Fruit fly (Drosophila melanogaster) Kc167 (cell line): ENCODE data around the gene CG5180.

Experiments used
- Myc ChIP-seq: fragments of >200 bp; optimal IDR thresholded peaks from 2 replicates; lab custom pipeline; 2017; ENCODE audit warnings: missing external identifiers
- Sin3A ChIP-seq: fragments of >200 bp; optimal IDR thresholded peaks from 2 replicates; lab custom pipeline; 2018; ENCODE audit warnings: missing external identifiers
- h ChIP-seq: fragments of >200 bp; optimal IDR thresholded peaks from 3 replicates; lab custom pipeline; 2018; ENCODE audit warnings: missing external identifiers
- insv ChIP-seq: fragments of >200 bp; optimal IDR thresholded peaks from 3 replicates; lab custom pipeline; 2018; ENCODE audit warnings: missing external identifiers
- psq ChIP-seq: fragments of >200 bp; optimal IDR thresholded peaks from 2 replicates; lab custom pipeline; 2017; ENCODE audit warnings: missing external identifiers
- ttk ChIP-seq: sonication (Bioruptor generic); optimal IDR thresholded peaks from 2 replicates; lab custom pipeline; 2017; ENCODE audit warnings: missing external identifiers

CG5180 gene

DNA sequence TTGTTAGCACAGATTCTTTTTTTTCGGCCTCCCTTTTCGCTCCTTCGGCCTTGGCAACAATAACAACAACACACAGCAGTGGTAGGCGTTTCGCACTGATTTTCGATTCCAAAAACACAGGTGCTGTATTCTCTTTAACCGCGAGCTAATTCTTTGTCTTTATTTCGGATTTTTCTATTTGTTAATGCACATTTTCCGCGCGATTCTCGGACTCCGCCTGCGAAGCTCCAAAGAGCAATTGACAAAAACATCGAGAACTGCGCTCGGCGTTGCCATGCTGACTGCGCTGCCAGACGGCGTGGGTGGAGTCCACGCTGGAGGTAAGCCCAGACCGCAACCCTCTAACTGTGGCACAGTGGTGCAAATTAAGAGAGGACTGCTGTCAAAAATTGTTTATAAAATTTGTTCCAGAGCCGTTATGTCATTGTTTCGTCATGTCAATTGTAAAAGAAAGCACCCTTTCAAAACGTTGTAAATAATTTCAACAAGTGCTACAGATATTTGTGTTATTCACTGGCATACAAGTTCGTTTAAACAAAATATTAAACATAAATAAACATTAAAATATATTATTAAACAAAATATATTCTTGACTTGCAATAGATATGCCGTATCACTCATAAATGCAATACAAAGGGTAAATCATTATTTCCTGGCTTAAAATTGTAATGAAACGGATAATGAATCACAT, at the start of gene CG5180, which contains the start of gene DPCoAC:
CG5180 (plus strand) TSS at position 516 of the 691 bp plus-strand sequence.
DPCoAC (minus strand) TSS at position 253 of the 691 bp plus-strand sequence.
- TF ChIP-seq Sin3A (lab: Kevin White, UChicago) (no peak), h (lab: Kevin White, UChicago) (no peak), insv (lab: Kevin White, UChicago) (no peak), ttk (lab: Kevin White, UChicago) (no peak), Myc (no peak), psq (no peak)

dm6 chr3R:20509377-20509776, 48.4 kb upstream of the CG5180 start:
- TF ChIP-seq Sin3A (lab: Kevin White, UChicago) (no peak), insv (lab: Kevin White, UChicago) (no peak), ttk (lab: Kevin White, UChicago) (no peak), psq (no peak), h (lab: Kevin White, UChicago) (no peak), Myc (no peak)

DNA sequence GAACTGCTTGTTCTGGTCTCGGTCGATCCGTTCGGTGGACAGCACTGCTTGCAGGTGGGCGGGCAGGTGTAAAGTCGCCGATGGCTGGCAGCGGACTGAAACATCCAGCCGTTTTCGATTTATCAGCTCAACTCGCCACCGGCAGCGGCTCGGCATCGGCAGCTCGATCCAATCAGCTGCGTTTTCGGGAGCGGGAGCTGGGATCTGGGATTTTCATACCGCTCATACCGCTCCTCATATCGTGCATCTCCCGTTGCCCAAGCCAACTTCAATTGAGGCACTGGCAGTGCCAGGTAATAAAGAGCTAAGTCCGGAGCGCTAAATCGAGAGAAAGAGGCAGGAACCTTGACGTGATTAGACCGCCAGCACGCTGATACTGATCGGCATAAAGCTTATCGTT, 45.4 kb upstream of the CG5180 start, which contains the start of gene MFS9:
MFS9 (minus strand) TSS at position 101 of the 400 bp plus-strand sequence.
- no peak for TF ChIP-seq ttk (lab: Kevin White, UChicago)
- TF ChIP-seq h (lab: Kevin White, UChicago) = no peak
- no peak for TF ChIP-seq Myc
- no peak for TF ChIP-seq Sin3A (lab: Kevin White, UChicago)
- no peak for TF ChIP-seq insv (lab: Kevin White, UChicago)
- TF ChIP-seq psq = no peak

DNA sequence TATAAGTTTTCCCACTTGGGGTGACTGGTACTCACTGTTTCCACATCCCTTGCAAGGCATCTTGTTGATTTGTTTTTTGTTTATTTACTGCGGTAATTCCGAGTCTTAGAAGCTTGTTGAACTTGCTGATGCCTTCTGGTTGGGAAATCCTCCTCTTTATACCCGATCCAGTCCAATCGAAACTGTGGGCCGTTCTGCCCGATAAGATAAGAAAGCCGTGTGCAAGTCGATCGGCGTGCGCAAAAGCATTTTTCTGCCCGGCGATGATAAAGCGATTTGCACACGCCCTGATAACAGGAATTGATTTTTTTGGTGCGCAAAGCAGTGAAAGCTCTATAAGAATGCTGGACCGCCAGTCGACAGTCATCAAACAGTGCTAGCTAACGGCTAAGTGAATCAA, 23.2 kb upstream of the CG5180 start, which contains the start of the genes MtnE and MtnD:
MtnE (minus strand) TSS at position 130 of the 400 bp plus-strand sequence.
MtnD (plus strand) TSS at position 388 of the 400 bp plus-strand sequence.
- TF ChIP-seq Myc (no peak), Sin3A (lab: Kevin White, UChicago) (no peak), ttk (lab: Kevin White, UChicago) (no peak), insv (lab: Kevin White, UChicago) (no peak), psq (no peak), h (lab: Kevin White, UChicago) (no peak)

DNA sequence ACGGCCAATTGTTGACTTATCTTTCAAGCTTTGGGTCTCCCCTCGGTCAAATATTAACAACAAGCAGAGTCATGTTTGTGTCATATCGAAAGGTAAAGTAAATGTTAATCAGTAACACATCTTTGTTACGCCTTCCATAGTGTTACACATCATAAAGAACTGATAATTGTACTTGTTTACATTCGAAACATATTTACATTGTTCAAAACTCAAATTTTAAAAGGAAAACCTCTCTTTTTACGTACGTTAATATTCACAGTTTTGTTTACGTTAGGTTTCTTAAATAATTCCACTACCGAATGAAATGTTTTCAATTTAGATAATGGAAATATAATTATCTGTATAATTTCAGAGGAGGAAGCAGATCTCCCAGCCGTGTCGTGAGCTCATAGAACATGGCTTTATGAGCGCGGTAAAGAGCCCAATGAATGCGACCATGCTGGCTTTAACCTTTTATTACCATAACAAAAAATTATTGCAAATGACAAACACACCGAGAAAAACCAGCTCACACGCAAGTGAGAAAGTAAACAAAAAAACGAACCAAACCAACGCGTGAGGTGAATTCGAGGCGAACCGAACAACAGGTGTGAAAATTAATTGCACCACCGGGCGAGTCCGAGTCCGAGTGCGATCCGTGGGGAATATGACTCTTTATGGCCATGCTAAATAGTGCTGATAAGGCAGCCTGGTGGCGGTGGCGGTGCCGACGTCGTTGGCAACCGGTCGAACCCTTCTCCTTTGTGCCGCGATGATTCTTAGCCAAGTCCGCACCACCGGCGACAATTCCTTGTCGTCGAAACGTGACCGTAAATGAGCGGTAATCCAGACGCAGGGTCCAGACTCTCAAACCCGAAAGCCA, 15.2 kb upstream of the CG5180 start:
- TF ChIP-seq Myc = no peak
- no peak for TF ChIP-seq h (lab: Kevin White, UChicago)
- TF ChIP-seq psq = no peak
- no peak for TF ChIP-seq ttk (lab: Kevin White, UChicago)
- no peak for TF ChIP-seq insv (lab: Kevin White, UChicago)
- TF ChIP-seq Sin3A (lab: Kevin White, UChicago) = no peak

DNA sequence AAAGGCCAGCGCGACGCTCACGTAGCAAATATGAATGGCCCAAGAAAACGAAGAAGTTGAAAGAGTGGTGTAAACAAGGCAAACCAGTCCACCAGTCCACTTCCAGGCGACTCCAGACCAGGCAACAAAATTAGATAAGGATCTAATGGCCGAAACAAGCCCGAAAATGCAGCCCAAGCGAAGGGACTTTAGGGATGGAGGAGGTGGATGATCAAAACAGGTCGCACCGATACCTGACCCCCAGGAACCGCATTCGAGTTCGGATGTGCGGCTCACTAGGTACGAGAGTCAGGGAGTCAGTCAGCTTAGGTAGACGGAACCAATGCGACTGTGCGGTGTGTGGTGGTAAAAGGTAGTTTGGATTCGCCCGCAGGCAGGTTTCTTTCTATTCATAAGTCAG, 14.5 kb upstream of the CG5180 start:
- TF ChIP-seq h (lab: Kevin White, UChicago) = no peak
- no peak for TF ChIP-seq ttk (lab: Kevin White, UChicago)
- TF ChIP-seq psq = no peak
- TF ChIP-seq insv (lab: Kevin White, UChicago) = no peak
- TF ChIP-seq Sin3A (lab: Kevin White, UChicago) = no peak
- TF ChIP-seq Myc = no peak

DNA sequence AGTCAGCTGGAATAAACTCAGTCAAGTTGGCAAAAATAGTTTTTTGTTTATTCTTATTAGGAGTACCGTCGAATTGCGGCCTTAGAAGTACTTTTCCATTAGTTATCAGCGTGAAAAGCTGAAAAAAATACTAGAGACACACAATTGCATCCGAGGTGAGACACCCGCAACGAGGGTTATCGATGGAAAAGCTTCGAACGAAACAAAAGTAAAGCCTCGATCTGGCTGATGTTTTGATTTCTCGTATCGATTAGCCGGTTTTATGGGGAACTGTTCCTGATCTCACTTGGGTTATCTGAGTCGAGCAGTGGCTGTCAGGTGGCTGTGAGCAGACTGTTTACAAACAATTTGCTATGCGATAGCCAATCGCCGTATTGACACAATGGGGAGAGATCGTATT, 14.0 kb upstream of the CG5180 start:
- TF ChIP-seq h (lab: Kevin White, UChicago) = no peak
- TF ChIP-seq Myc = no peak
- no peak for TF ChIP-seq ttk (lab: Kevin White, UChicago)
- no peak for TF ChIP-seq insv (lab: Kevin White, UChicago)

- TF ChIP-seq h (lab: Kevin White, UChicago) (no peak), Sin3A (lab: Kevin White, UChicago) (no peak), insv (lab: Kevin White, UChicago) (no peak), psq (no peak), Myc (no peak), ttk (lab: Kevin White, UChicago) (no peak)
Observed at dm6 chr3R:20544952-20545351, 12.8 kb upstream of the CG5180 start.

DNA sequence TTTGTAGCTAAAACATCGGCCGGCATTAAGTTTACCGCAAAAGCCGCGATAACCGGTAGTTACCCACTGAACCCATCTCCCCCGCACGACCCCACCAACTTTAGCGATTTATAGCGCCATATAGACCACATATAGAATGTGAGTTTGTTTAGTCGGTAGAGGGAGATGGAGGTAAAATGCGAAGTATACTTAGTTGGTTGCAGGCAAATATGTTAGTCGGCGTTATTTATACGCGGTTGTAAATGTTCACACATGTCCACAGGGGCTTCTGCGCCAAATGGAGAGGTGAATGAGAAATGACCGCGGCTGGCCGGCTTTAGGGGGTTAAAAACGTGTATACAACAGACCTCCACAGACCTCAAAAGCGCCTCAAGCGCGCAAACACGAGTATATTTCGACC, 12.1 kb upstream of the CG5180 start:
- no peak for TF ChIP-seq insv (lab: Kevin White, UChicago)
- TF ChIP-seq psq = no peak
- TF ChIP-seq Myc = no peak
- no peak for TF ChIP-seq ttk (lab: Kevin White, UChicago)
- no peak for TF ChIP-seq h (lab: Kevin White, UChicago)
- TF ChIP-seq Sin3A (lab: Kevin White, UChicago) = no peak

DNA sequence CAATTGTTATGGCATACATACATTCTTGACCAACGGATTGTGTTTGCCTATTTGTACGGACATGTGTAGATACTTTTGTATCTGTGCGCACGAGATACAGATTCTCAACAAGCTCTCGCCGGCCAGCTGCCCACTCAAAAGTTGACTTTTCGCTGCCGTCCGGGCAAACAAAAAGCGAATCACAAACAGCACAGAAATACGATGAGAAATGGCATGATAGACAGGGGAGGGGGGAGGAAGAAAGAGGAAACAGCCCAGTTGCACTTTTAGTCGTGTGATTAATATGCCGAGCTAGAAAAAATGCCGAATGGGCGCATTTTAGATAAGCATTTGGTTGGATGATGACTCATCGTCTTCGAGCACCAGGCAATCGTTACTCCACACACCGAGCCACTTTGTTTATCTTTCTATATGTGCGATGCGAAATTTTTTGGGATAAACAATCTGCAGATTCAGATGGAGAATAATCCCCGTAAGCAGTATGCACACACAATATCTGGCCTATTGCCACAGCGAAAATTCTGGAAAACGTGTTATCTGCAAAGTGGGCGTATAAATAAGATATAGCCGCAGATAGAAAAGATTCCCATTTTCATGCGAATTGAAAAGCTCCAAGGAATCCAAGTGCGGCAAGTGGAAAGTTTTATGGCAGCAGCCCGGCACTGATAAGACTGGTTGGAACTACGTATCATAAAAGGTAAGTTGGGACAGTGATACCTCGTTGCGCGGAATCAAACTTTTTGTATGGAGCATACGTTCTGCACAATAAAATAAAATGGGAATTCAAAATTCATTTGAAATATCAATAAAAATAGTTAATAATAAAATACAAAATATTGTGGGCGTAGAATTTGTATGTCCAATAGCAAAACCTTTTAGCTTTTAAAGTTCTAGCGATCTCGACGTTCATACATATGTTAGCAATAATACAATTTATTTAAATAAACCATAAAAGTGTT, 10.8 kb upstream of the CG5180 start:
- TF ChIP-seq ttk (lab: Kevin White, UChicago) (no peak), Myc (no peak), h (lab: Kevin White, UChicago) (no peak), Sin3A (lab: Kevin White, UChicago) (no peak)

- TF ChIP-seq Sin3A (lab: Kevin White, UChicago) (no peak), ttk (lab: Kevin White, UChicago) (no peak), h (lab: Kevin White, UChicago) (no peak), insv (lab: Kevin White, UChicago) (no peak), psq (no peak), Myc (no peak)
Observed at dm6 chr3R:20547758-20548157, 10.0 kb upstream of the CG5180 start.
